Fruit fly (Drosophila melanogaster) whole organism, embryonic: ENCODE data around the gene JMJD5.

Source experiments
- Adf1 ChIP-seq: fragments of 200-800 bp; sonication (Bioruptor generic); IDR thresholded peaks from 2 replicates; pipeline ENCODE4 v1.3.6; 2022; ENCODE audit warnings: missing biosample characterization, missing genetic modification characterization
- Asciz ChIP-seq: fragments of 200-800 bp; sonication (Bioruptor generic); optimal IDR thresholded peaks from 2 replicates; lab custom pipeline; 2017; ENCODE audit warnings: missing biosample characterization, mild to moderate bottlenecking, missing genetic modification characterization, missing genetic modification reagents
- Bteb2 ChIP-seq: fragments of 200-800 bp; sonication (Bioruptor generic); optimal IDR thresholded peaks from 2 replicates; lab custom pipeline; 2016; ENCODE audit warnings: missing biosample characterization, missing genetic modification characterization
- CG11247 ChIP-seq: fragments of 200-800 bp; sonication (Bioruptor generic); IDR thresholded peaks from 2 replicates; pipeline ENCODE4 v1.3.6; 2022; ENCODE audit warnings: missing biosample characterization, missing genetic modification characterization
- CG11398 ChIP-seq: fragments of 200-800 bp; sonication (Bioruptor generic); optimal IDR thresholded peaks from 2 replicates; lab custom pipeline; 2016; ENCODE audit warnings: missing biosample characterization, missing genetic modification characterization
- CG12071 ChIP-seq: fragments of 200-800 bp; sonication (Bioruptor generic); optimal IDR thresholded peaks from 3 replicates; lab custom pipeline; 2018; ENCODE audit warnings: missing biosample characterization, mild to moderate bottlenecking, missing genetic modification characterization
- CG12219 ChIP-seq: fragments of 200-800 bp; sonication (Bioruptor generic); optimal IDR thresholded peaks from 3 replicates; lab custom pipeline; 2018; ENCODE audit warnings: missing biosample characterization, mild to moderate bottlenecking, missing genetic modification characterization
- CG12744 ChIP-seq: fragments of 200-800 bp; sonication (Bioruptor generic); optimal IDR thresholded peaks from 2 replicates; lab custom pipeline; 2016; ENCODE audit warnings: missing biosample characterization, missing genetic modification characterization
- CG13894 ChIP-seq: fragments of 200-800 bp; sonication (Bioruptor generic); optimal IDR thresholded peaks from 3 replicates; lab custom pipeline; 2018; ENCODE audit warnings: missing biosample characterization, mild to moderate bottlenecking, missing genetic modification characterization, moderate library complexity
- CG15696 ChIP-seq: fragments of 200-800 bp; sonication (Bioruptor generic); optimal IDR thresholded peaks from 2 replicates; lab custom pipeline; 2019; ENCODE audit warnings: missing biosample characterization, mild to moderate bottlenecking, missing genetic modification characterization, moderate library complexity
- CG16815 ChIP-seq: fragments of 200-800 bp; sonication (Bioruptor generic); optimal IDR thresholded peaks from 3 replicates; lab custom pipeline; 2017; ENCODE audit warnings: missing biosample characterization, mild to moderate bottlenecking, missing genetic modification characterization
- CG3847 ChIP-seq: fragments of 200-800 bp; sonication (Bioruptor generic); IDR thresholded peaks from 2 replicates; pipeline ENCODE4 v1.3.6; 2022; ENCODE audit warnings: missing biosample characterization, missing genetic modification characterization
- CG4360 ChIP-seq: fragments of 200-800 bp; sonication (Bioruptor generic); IDR thresholded peaks from 2 replicates; pipeline ENCODE4 v1.3.6; 2022; ENCODE audit warnings: missing biosample characterization, missing genetic modification characterization
- CG4707 ChIP-seq: fragments of 200-800 bp; sonication (Bioruptor generic); optimal IDR thresholded peaks from 2 replicates; lab custom pipeline; 2018; ENCODE audit warnings: missing biosample characterization, mild to moderate bottlenecking, missing genetic modification characterization, moderate library complexity
- CG6683 ChIP-seq: fragments of 200-800 bp; sonication (Bioruptor generic); optimal IDR thresholded peaks from 2 replicates; lab custom pipeline; 2017; ENCODE audit warnings: missing biosample characterization, mild to moderate bottlenecking, missing genetic modification characterization, missing genetic modification reagents
- D ChIP-seq, 2 experiments: fragments of 200-800 bp in 1 of 2; fragments of >200 bp in 1 of 2; sonication (Bioruptor generic) in 1 of 2; optimal IDR thresholded peaks; 2 replicates in 1 of 2; 3 replicates in 1 of 2; lab custom pipeline; 2017; ENCODE audit warnings: mild to moderate bottlenecking in 1 of 2, missing biosample characterization in 1 of 2, missing genetic modification characterization in 1 of 2, missing genetic modification reagents in 1 of 2
- Dip2 ChIP-seq: fragments of 200-800 bp; sonication (Bioruptor generic); IDR thresholded peaks from 2 replicates; pipeline ENCODE4 v1.3.6; 2022; ENCODE audit warnings: missing biosample characterization, missing genetic modification characterization
- Doc2 ChIP-seq: fragments of 200-800 bp; sonication (Bioruptor generic); IDR thresholded peaks from 2 replicates; pipeline ENCODE4 v1.3.6; 2022; ENCODE audit warnings: missing biosample characterization, missing genetic modification characterization
- E2f1 ChIP-seq: fragments of 200-800 bp; sonication (Bioruptor generic); IDR thresholded peaks from 2 replicates; pipeline ENCODE4 v1.3.6; 2022; ENCODE audit warnings: missing biosample characterization, missing genetic modification characterization
- Fer2 ChIP-seq: fragments of 200-800 bp; sonication (Bioruptor generic); optimal IDR thresholded peaks from 2 replicates; lab custom pipeline; 2018; ENCODE audit warnings: missing biosample characterization, mild to moderate bottlenecking, missing genetic modification characterization, moderate library complexity
- Gug ChIP-seq: fragments of 200-800 bp; sonication (Bioruptor generic); IDR thresholded peaks from 4 replicates; pipeline ENCODE4 v1.3.6; 2022; ENCODE audit warnings: missing biosample characterization, missing genetic modification characterization
- H15 ChIP-seq: fragments of 200-800 bp; sonication (Bioruptor generic); IDR thresholded peaks from 3 replicates; pipeline ENCODE4 v1.3.6; 2022; ENCODE audit warnings: missing biosample characterization, missing genetic modification characterization
- Hey ChIP-seq: fragments of 200-800 bp; sonication (Bioruptor generic); optimal IDR thresholded peaks from 3 replicates; lab custom pipeline; 2018; ENCODE audit warnings: missing biosample characterization, mild to moderate bottlenecking, missing genetic modification characterization
- Hr51 ChIP-seq, 2 experiments: fragments of 200-800 bp; sonication (Bioruptor generic); optimal IDR thresholded peaks; 2 replicates in 1 of 2; 3 replicates in 1 of 2; lab custom pipeline; 2016 to 2018; ENCODE audit warnings: missing biosample characterization in 2 of 2, missing genetic modification characterization in 2 of 2, mild to moderate bottlenecking in 1 of 2, moderate library complexity in 1 of 2
- MBD-R2 ChIP-seq: fragments of 200-800 bp; sonication (Bioruptor generic); IDR thresholded peaks from 2 replicates; pipeline ENCODE4 v1.3.6; 2022; ENCODE audit warnings: missing biosample characterization, missing genetic modification characterization
- NC2β ChIP-seq: fragments of 200-800 bp; sonication (Bioruptor generic); optimal IDR thresholded peaks from 2 replicates; lab custom pipeline; 2016; ENCODE audit warnings: missing biosample characterization, missing genetic modification characterization
- Nf-YA ChIP-seq: fragments of 200-800 bp; sonication (Bioruptor generic); IDR thresholded peaks from 2 replicates; pipeline ENCODE4 v1.3.6; 2022; ENCODE audit warnings: missing biosample characterization, missing genetic modification characterization
- Ptx1 ChIP-seq: fragments of 200-800 bp; sonication (Bioruptor generic); IDR thresholded peaks from 2 replicates; pipeline ENCODE4 v1.3.6; 2022; ENCODE audit warnings: missing biosample characterization, missing genetic modification characterization
- YL-1 ChIP-seq: fragments of 200-800 bp; sonication (Bioruptor generic); optimal IDR thresholded peaks from 3 replicates; lab custom pipeline; 2017; ENCODE audit warnings: missing biosample characterization, mild to moderate bottlenecking, missing genetic modification characterization
- abd-A ChIP-seq: fragments of 200-800 bp; sonication (Bioruptor generic); optimal IDR thresholded peaks from 3 replicates; lab custom pipeline; 2019; ENCODE audit warnings: missing biosample characterization, mild to moderate bottlenecking, missing genetic modification characterization, moderate library complexity
- ara ChIP-seq: fragments of 200-800 bp; sonication (Bioruptor generic); IDR thresholded peaks from 2 replicates; pipeline ENCODE4 v1.3.6; 2022; ENCODE audit warnings: missing biosample characterization, missing genetic modification characterization
- ase ChIP-seq: fragments of 200-800 bp; sonication (Bioruptor generic); IDR thresholded peaks from 3 replicates; pipeline ENCODE4 v1.3.6; 2022; ENCODE audit warnings: missing biosample characterization, missing genetic modification characterization
- ash1 ChIP-seq: fragments of 200-800 bp; sonication (Bioruptor generic); optimal IDR thresholded peaks from 2 replicates; lab custom pipeline; 2018; ENCODE audit warnings: missing biosample characterization, mild to moderate bottlenecking, missing genetic modification characterization
- ato ChIP-seq: fragments of 200-800 bp; sonication (Bioruptor generic); IDR thresholded peaks from 2 replicates; pipeline ENCODE4 v1.3.6; 2022; ENCODE audit warnings: missing biosample characterization, missing genetic modification characterization; ENCODE audit not compliant: partially characterized antibody
- bab2 ChIP-seq: fragments of 200-800 bp; sonication (Bioruptor generic); optimal IDR thresholded peaks from 2 replicates; lab custom pipeline; 2016; ENCODE audit warnings: missing biosample characterization, missing genetic modification characterization
- chif ChIP-seq, 2 experiments: fragments of 200-800 bp; sonication (Bioruptor generic); optimal IDR thresholded peaks; 3 replicates each; lab custom pipeline; 2016; ENCODE audit warnings: missing biosample characterization in 2 of 2, missing genetic modification characterization in 2 of 2
- chm ChIP-seq: fragments of 200-800 bp; sonication (Bioruptor generic); IDR thresholded peaks from 2 replicates; pipeline ENCODE4 v1.3.6; 2022; ENCODE audit warnings: missing biosample characterization, missing genetic modification characterization
- crc ChIP-seq: fragments of 200-800 bp; sonication (Bioruptor generic); optimal IDR thresholded peaks from 2 replicates; lab custom pipeline; 2016; ENCODE audit warnings: missing biosample characterization, missing genetic modification characterization
- gcm ChIP-seq: fragments of 200-800 bp; sonication (Bioruptor generic); optimal IDR thresholded peaks from 2 replicates; lab custom pipeline; 2019; ENCODE audit warnings: missing biosample characterization, mild to moderate bottlenecking, missing genetic modification characterization, moderate library complexity
- kah ChIP-seq: fragments of 200-800 bp; sonication (Bioruptor generic); optimal IDR thresholded peaks from 2 replicates; lab custom pipeline; 2018; ENCODE audit warnings: missing biosample characterization, mild to moderate bottlenecking, missing genetic modification characterization
- kay ChIP-seq: fragments of 200-800 bp; sonication (Bioruptor generic); optimal IDR thresholded peaks from 2 replicates; lab custom pipeline; 2016; ENCODE audit warnings: missing biosample characterization, missing genetic modification characterization
- odd ChIP-seq: fragments of 200-800 bp; sonication (Bioruptor generic); optimal IDR thresholded peaks from 2 replicates; lab custom pipeline; 2017; ENCODE audit warnings: missing biosample characterization, mild to moderate bottlenecking, missing genetic modification characterization
- pita ChIP-seq: fragments of 200-800 bp; sonication (Bioruptor generic); optimal IDR thresholded peaks from 2 replicates; lab custom pipeline; 2017; ENCODE audit warnings: missing biosample characterization, mild to moderate bottlenecking, missing genetic modification characterization
- pzg ChIP-seq: fragments of 200-800 bp; sonication (Bioruptor generic); optimal IDR thresholded peaks from 3 replicates; lab custom pipeline; 2018; ENCODE audit warnings: missing biosample characterization, mild to moderate bottlenecking, missing genetic modification characterization, moderate library complexity
- sisA ChIP-seq: fragments of 200-800 bp; sonication (Bioruptor generic); IDR thresholded peaks from 2 replicates; pipeline ENCODE4 v1.3.6; 2022; ENCODE audit warnings: missing biosample characterization, missing genetic modification characterization
- sqz ChIP-seq: fragments of 200-800 bp; sonication (Bioruptor generic); optimal IDR thresholded peaks from 3 replicates; lab custom pipeline; 2018; ENCODE audit warnings: missing biosample characterization, mild to moderate bottlenecking, missing genetic modification characterization
- tap ChIP-seq: fragments of 200-800 bp; optimal IDR thresholded peaks from 3 replicates; lab custom pipeline; 2019; ENCODE audit warnings: missing biosample characterization, mild to moderate bottlenecking, missing genetic modification characterization, moderate library complexity
- tll ChIP-seq, 2 experiments: fragments of 200-800 bp in 1 of 2; fragments of >200 bp in 1 of 2; sonication (Bioruptor generic) in 1 of 2; optimal IDR thresholded peaks; 2 replicates each; lab custom pipeline; 2017 to 2019; ENCODE audit warnings: missing biosample characterization in 2 of 2, missing genetic modification characterization in 2 of 2, mild to moderate bottlenecking in 1 of 2, moderate library complexity in 1 of 2

The JMJD5 gene

DNA sequence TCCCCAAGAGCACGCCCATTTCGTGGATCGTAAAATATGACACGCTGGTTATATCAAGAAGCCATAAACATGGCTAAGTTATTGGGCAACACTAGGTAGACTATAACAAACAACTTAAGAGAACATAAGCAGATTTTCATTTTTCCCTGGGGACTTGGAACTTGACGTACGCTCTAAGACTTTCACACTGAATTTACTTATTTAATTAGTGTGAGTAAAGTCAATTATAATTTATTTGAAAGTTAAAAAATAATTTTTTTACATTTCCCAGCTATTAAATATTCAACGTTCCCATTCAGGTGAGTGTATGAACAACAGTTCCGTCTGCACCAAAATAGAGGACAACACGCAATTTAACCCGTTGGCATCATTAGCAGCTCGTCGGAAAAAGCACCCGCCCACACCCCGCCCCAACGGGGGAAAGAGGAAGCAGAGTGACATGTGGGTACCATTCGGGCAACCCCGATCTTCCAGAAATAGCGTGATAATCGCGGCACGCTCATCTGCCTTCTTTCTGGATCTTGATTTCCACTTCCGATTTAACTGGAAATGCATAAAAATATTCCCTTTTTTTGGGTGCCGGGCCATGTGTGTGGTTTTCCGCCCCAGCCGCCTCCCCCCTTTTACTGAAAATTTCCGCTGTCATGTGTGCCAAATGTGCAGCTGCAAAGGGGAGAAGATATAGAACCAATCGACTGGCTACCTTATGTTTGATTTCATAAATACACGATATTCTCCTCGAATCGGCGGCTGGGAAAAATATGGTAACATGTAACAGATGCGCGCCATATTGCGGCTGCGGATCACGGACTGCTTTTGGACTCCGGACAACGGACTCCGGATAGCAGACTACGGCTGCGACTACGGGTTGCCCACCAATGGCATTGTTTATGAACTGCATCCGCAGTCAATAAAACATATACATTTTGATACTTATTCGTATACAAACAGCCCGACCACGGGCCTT lies 25.6 kb downstream of the JMJD5 start (continued):
- TF ChIP-seq gcm (GFP tag; lab: Kevin White, UChicago) (no peak), MBD-R2 (GFP tag; lab: Robert Waterston, UW) (peak; percentile 26; the same call in 1 of the 2 replicates), Adf1 (GFP tag; lab: Robert Waterston, UW) (no peak), bab2 (GFP tag; lab: Kevin White, UChicago) (no peak), Gug (GFP tag; lab: Robert Waterston, UW) (no peak), CG11398 (GFP tag; lab: Kevin White, UChicago) (no peak), Ptx1 (peak; percentile 53), CG4707 (GFP tag; lab: Kevin White, UChicago) (no peak), H15 (GFP tag; lab: Robert Waterston, UW) (peak; percentile 46; the same call in 1 of the 3 replicates), D (optimal IDR thresholded peaks at IDR 0.05; lab: Kevin White, UChicago) (no peak), D (GFP tag; optimal IDR thresholded peaks at IDR 0.05; lab: Kevin White, UChicago) (no peak), sqz (GFP tag; lab: Kevin White, UChicago) (no peak), Bteb2 (no peak), YL-1 (GFP tag; lab: Kevin White, UChicago) (no peak), CG11247 (GFP tag; lab: Robert Waterston, UW) (peak; percentile 20; the same call in 1 of the 2 replicates), Hr51 (GFP tag; optimal IDR thresholded peaks at IDR 0.05; lab: Kevin White, UChicago) (peak in 1 of 2 experiments; percentile 55), kah (GFP tag; lab: Kevin White, UChicago) (no peak), tll (GFP tag; optimal IDR thresholded peaks at IDR 0.05; lab: Kevin White, UChicago) (no peak), CG6683 (no peak), odd (peak; percentile 15), pzg (GFP tag; lab: Kevin White, UChicago) (no peak), sisA (GFP tag; lab: Robert Waterston, UW) (no peak), ato (GFP tag; lab: Robert Waterston, UW) (no peak), Hey (tag; lab: Kevin White, UChicago) (no peak), ase (0 out of 3 replicates have a peak, but pooled peaks have one; percentile 27), CG3847 (GFP tag; lab: Robert Waterston, UW) (peak; percentile 56), chif (GFP tag; optimal IDR thresholded peaks at IDR 0.05; lab: Kevin White, UChicago) (no peak), Dip2 (no peak), crc (GFP tag; lab: Kevin White, UChicago) (no peak), abd-A (no peak), kay (no peak), tap (tag; lab: Kevin White, UChicago) (peak; percentile 38), NC2β (GFP tag; lab: Kevin White, UChicago) (no peak), Fer2 (tag; lab: Kevin White, UChicago) (no peak), ash1 (GFP tag; lab: Kevin White, UChicago) (no peak), CG16815 (GFP tag; lab: Kevin White, UChicago) (no peak), pita (GFP tag; lab: Kevin White, UChicago) (no peak), E2f1 (peak; percentile 63), CG12744 (GFP tag; lab: Kevin White, UChicago) (no peak), CG13894 (tag; lab: Kevin White, UChicago) (no peak), ara (GFP tag; lab: Robert Waterston, UW) (peak; percentile 29; the same call in 1 of the 2 replicates), Doc2 (no peak), Nf-YA (peak; percentile 44; the same call in 1 of the 2 replicates), chm (GFP tag; lab: Robert Waterston, UW) (no peak), Asciz (GFP tag; lab: Kevin White, UChicago) (peak; percentile 58), CG12071 (GFP tag; lab: Kevin White, UChicago) (no peak), CG15696 (tag; lab: Kevin White, UChicago) (no peak), CG4360 (GFP tag; lab: Robert Waterston, UW) (no peak), CG12219 (GFP tag; lab: Kevin White, UChicago) (no peak)
